Fruit fly (Drosophila melanogaster) whole organism, embryonic: ENCODE data around the gene CG12241.

Experiments used
- ATbp ChIP-seq: fragments of 200-800 bp; sonication (Bioruptor generic); optimal IDR thresholded peaks from 2 replicates; lab custom pipeline; 2017; ENCODE audit warnings: missing biosample characterization, mild to moderate bottlenecking, missing genetic modification characterization, missing genetic modification reagents
- CG10209 ChIP-seq: fragments of 200-800 bp; sonication (Bioruptor generic); optimal IDR thresholded peaks from 3 replicates; lab custom pipeline; 2017; ENCODE audit warnings: missing biosample characterization, mild to moderate bottlenecking, missing genetic modification characterization, missing genetic modification reagents
- CG1024 ChIP-seq: fragments of 200-800 bp; sonication (Bioruptor generic); IDR thresholded peaks from 2 replicates; pipeline ENCODE4 v1.3.6; 2022; ENCODE audit warnings: missing biosample characterization, missing genetic modification characterization
- CG11247 ChIP-seq: fragments of 200-800 bp; sonication (Bioruptor generic); IDR thresholded peaks from 2 replicates; pipeline ENCODE4 v1.3.6; 2022; ENCODE audit warnings: missing biosample characterization, missing genetic modification characterization
- CG11560 ChIP-seq: fragments of 200-800 bp; sonication (Bioruptor generic); IDR thresholded peaks from 3 replicates; pipeline ENCODE4 v1.3.6; 2022; ENCODE audit warnings: missing biosample characterization, missing genetic modification characterization
- CG12071 ChIP-seq: fragments of 200-800 bp; sonication (Bioruptor generic); optimal IDR thresholded peaks from 3 replicates; lab custom pipeline; 2018; ENCODE audit warnings: missing biosample characterization, mild to moderate bottlenecking, missing genetic modification characterization
- CG12104 ChIP-seq: fragments of 200-800 bp; sonication (Bioruptor generic); optimal IDR thresholded peaks from 3 replicates; lab custom pipeline; 2016; ENCODE audit warnings: missing biosample characterization, missing genetic modification characterization
- CG12236 ChIP-seq: fragments of 200-800 bp; sonication (Bioruptor generic); optimal IDR thresholded peaks from 2 replicates; lab custom pipeline; 2016; ENCODE audit warnings: missing biosample characterization, missing genetic modification characterization
- CG13287 ChIP-seq: fragments of 200-800 bp; sonication (Bioruptor generic); IDR thresholded peaks from 2 replicates; pipeline ENCODE4 v1.3.6; 2022; ENCODE audit warnings: missing biosample characterization, missing genetic modification characterization; ENCODE audit not compliant: partially characterized antibody
- CG14441 ChIP-seq: fragments of 200-800 bp; sonication (Bioruptor generic); IDR thresholded peaks from 2 replicates; pipeline ENCODE4 v1.3.6; 2022; ENCODE audit warnings: missing biosample characterization, missing genetic modification characterization
- CG2120 ChIP-seq: fragments of 200-800 bp; sonication (Bioruptor generic); optimal IDR thresholded peaks from 3 replicates; lab custom pipeline; 2016; ENCODE audit warnings: missing biosample characterization, missing genetic modification characterization
- CG31224 ChIP-seq: fragments of 200-800 bp; sonication (Bioruptor generic); IDR thresholded peaks from 2 replicates; pipeline ENCODE4 v1.3.6; 2022; ENCODE audit warnings: missing biosample characterization, missing genetic modification characterization
- CG32767 ChIP-seq: fragments of 200-800 bp; sonication (Bioruptor generic); IDR thresholded peaks from 2 replicates; pipeline ENCODE4 v1.3.6; 2022; ENCODE audit warnings: missing biosample characterization, missing genetic modification characterization
- CG33213 ChIP-seq: fragments of 200-800 bp; sonication (Bioruptor generic); optimal IDR thresholded peaks from 3 replicates; lab custom pipeline; 2016; ENCODE audit warnings: missing biosample characterization, missing genetic modification characterization
- CG34224 ChIP-seq: fragments of 200-800 bp; sonication (Bioruptor generic); IDR thresholded peaks from 3 replicates; pipeline ENCODE4 v1.3.6; 2022; ENCODE audit warnings: missing biosample characterization, missing genetic modification characterization; ENCODE audit not compliant: partially characterized antibody
- CG7556 ChIP-seq: fragments of 200-800 bp; sonication (Bioruptor generic); optimal IDR thresholded peaks from 2 replicates; lab custom pipeline; 2017; ENCODE audit warnings: missing biosample characterization, mild to moderate bottlenecking, missing genetic modification characterization
- CG8281 ChIP-seq: fragments of 200-800 bp; sonication (Bioruptor generic); optimal IDR thresholded peaks from 2 replicates; lab custom pipeline; 2018; ENCODE audit warnings: missing biosample characterization, mild to moderate bottlenecking, missing genetic modification characterization, moderate library complexity
- CG8359 ChIP-seq: fragments of 200-800 bp; sonication (Bioruptor generic); optimal IDR thresholded peaks from 2 replicates; lab custom pipeline; 2017; ENCODE audit warnings: missing biosample characterization, mild to moderate bottlenecking, missing genetic modification characterization, borderline replicate concordance
- Camta ChIP-seq: fragments of 200-800 bp; sonication (Bioruptor generic); optimal IDR thresholded peaks from 2 replicates; lab custom pipeline; 2016; ENCODE audit warnings: missing biosample characterization, missing genetic modification characterization
- Ets97D ChIP-seq: fragments of 200-800 bp; sonication (Bioruptor generic); optimal IDR thresholded peaks from 3 replicates; lab custom pipeline; 2016; ENCODE audit warnings: missing biosample characterization, missing genetic modification characterization
- Fer2 ChIP-seq: fragments of 200-800 bp; sonication (Bioruptor generic); optimal IDR thresholded peaks from 2 replicates; lab custom pipeline; 2018; ENCODE audit warnings: missing biosample characterization, mild to moderate bottlenecking, missing genetic modification characterization, moderate library complexity
- Gug ChIP-seq: fragments of 200-800 bp; sonication (Bioruptor generic); IDR thresholded peaks from 4 replicates; pipeline ENCODE4 v1.3.6; 2022; ENCODE audit warnings: missing biosample characterization, missing genetic modification characterization
- Hey ChIP-seq: fragments of 200-800 bp; sonication (Bioruptor generic); optimal IDR thresholded peaks from 3 replicates; lab custom pipeline; 2018; ENCODE audit warnings: missing biosample characterization, mild to moderate bottlenecking, missing genetic modification characterization
- Mad ChIP-seq: fragments of 200-800 bp; sonication (Bioruptor generic); optimal IDR thresholded peaks from 2 replicates; lab custom pipeline; 2016; ENCODE audit warnings: missing biosample characterization, missing genetic modification characterization
- Meics ChIP-seq: fragments of 200-800 bp; sonication (Bioruptor generic); optimal IDR thresholded peaks from 2 replicates; lab custom pipeline; 2017; ENCODE audit warnings: missing biosample characterization, mild to moderate bottlenecking, missing genetic modification characterization
- Oaz ChIP-seq: fragments of 200-800 bp; sonication (Bioruptor generic); IDR thresholded peaks from 2 replicates; pipeline ENCODE4 v1.3.6; 2022; ENCODE audit warnings: missing biosample characterization, missing genetic modification characterization
- Oli ChIP-seq: fragments of 200-800 bp; sonication (Bioruptor generic); optimal IDR thresholded peaks from 2 replicates; lab custom pipeline; 2018; ENCODE audit warnings: missing biosample characterization, mild to moderate bottlenecking, missing genetic modification characterization, moderate library complexity
- Ptx1 ChIP-seq: fragments of 200-800 bp; sonication (Bioruptor generic); IDR thresholded peaks from 2 replicates; pipeline ENCODE4 v1.3.6; 2022; ENCODE audit warnings: missing biosample characterization, missing genetic modification characterization
- Ssrp ChIP-seq: fragments of 200-800 bp; sonication (Bioruptor generic); optimal IDR thresholded peaks from 2 replicates; lab custom pipeline; 2018; ENCODE audit warnings: missing biosample characterization, mild to moderate bottlenecking, missing genetic modification characterization, moderate library complexity
- Tbp ChIP-seq: fragments of >200 bp; optimal IDR thresholded peaks from 2 replicates; lab custom pipeline; 2018; ENCODE audit warnings: missing biosample characterization, missing genetic modification characterization
- Trl ChIP-seq, 3 experiments: fragments of >200 bp in 2 of 3; fragments of 200-800 bp in 1 of 3; sonication (Bioruptor generic) in 1 of 3; optimal IDR thresholded peaks; 2 replicates in 1 of 3; 3 replicates in 2 of 3; lab custom pipeline; 2016 to 2017; ENCODE audit warnings: missing biosample characterization in 1 of 3, missing genetic modification characterization in 1 of 3
- ab ChIP-seq: fragments of 200-800 bp; sonication (Bioruptor generic); optimal IDR thresholded peaks from 2 replicates; lab custom pipeline; 2016; ENCODE audit warnings: missing biosample characterization, missing genetic modification characterization
- amos ChIP-seq: fragments of 200-800 bp; sonication (Bioruptor generic); IDR thresholded peaks from 2 replicates; pipeline ENCODE4 v1.3.6; 2022; ENCODE audit warnings: missing biosample characterization, missing genetic modification characterization; ENCODE audit not compliant: partially characterized antibody
- ap ChIP-seq: fragments of 200-800 bp; sonication (Bioruptor generic); IDR thresholded peaks from 2 replicates; pipeline ENCODE4 v1.3.6; 2022; ENCODE audit warnings: missing biosample characterization, missing genetic modification characterization
- da ChIP-seq: fragments of 200-800 bp; sonication (Bioruptor generic); optimal IDR thresholded peaks from 2 replicates; lab custom pipeline; 2016; ENCODE audit warnings: missing biosample characterization, missing genetic modification characterization
- dpn ChIP-seq, 2 experiments: fragments of 200-800 bp; sonication (Bioruptor generic); optimal IDR thresholded peaks; 3 replicates each; lab custom pipeline; 2016; ENCODE audit warnings: missing biosample characterization in 2 of 2, missing genetic modification characterization in 2 of 2
- emc ChIP-seq: fragments of 200-800 bp; sonication (Bioruptor generic); optimal IDR thresholded peaks from 2 replicates; lab custom pipeline; 2016; ENCODE audit warnings: missing biosample characterization, missing genetic modification characterization
- gcm ChIP-seq: fragments of 200-800 bp; sonication (Bioruptor generic); optimal IDR thresholded peaks from 2 replicates; lab custom pipeline; 2019; ENCODE audit warnings: missing biosample characterization, mild to moderate bottlenecking, missing genetic modification characterization, moderate library complexity
- gfzf ChIP-seq: fragments of 200-800 bp; sonication (Bioruptor generic); optimal IDR thresholded peaks from 2 replicates; lab custom pipeline; 2016; ENCODE audit warnings: missing biosample characterization, mild to moderate bottlenecking, missing genetic modification characterization, moderate library complexity
- insv ChIP-seq, 2 experiments: fragments of 200-800 bp; sonication (Bioruptor generic); optimal IDR thresholded peaks; 3 replicates each; lab custom pipeline; 2016 to 2018; ENCODE audit warnings: missing biosample characterization in 2 of 2, missing genetic modification characterization in 2 of 2
- nom ChIP-seq: fragments of 200-800 bp; sonication (Bioruptor generic); optimal IDR thresholded peaks from 2 replicates; lab custom pipeline; 2017; ENCODE audit warnings: missing biosample characterization, missing genetic modification characterization, mild to moderate bottlenecking, moderate library complexity, missing genetic modification reagents
- pb ChIP-seq: fragments of 200-800 bp; sonication (Bioruptor generic); optimal IDR thresholded peaks from 3 replicates; lab custom pipeline; 2016; ENCODE audit warnings: missing biosample characterization, missing genetic modification characterization
- prd ChIP-seq, 3 experiments: fragments of >200 bp in 2 of 3; fragments of 200-800 bp in 1 of 3; sonication (Bioruptor generic) in 1 of 3; optimal IDR thresholded peaks in 2 of 3; IDR thresholded peaks in 1 of 3; 2 replicates in 2 of 3; 3 replicates in 1 of 3; pipeline versions ENCODE4 v1.3.6 to Lab custom; 2017 to 2022; ENCODE audit warnings: missing biosample characterization in 1 of 3, missing genetic modification characterization in 1 of 3
- ro ChIP-seq: fragments of 200-800 bp; sonication (Bioruptor generic); IDR thresholded peaks from 2 replicates; pipeline ENCODE4 v1.3.6; 2022; ENCODE audit warnings: missing biosample characterization, missing genetic modification characterization
- toy ChIP-seq: fragments of 200-800 bp; sonication (Bioruptor generic); IDR thresholded peaks from 2 replicates; pipeline ENCODE4 v1.3.6; 2022; ENCODE audit warnings: missing biosample characterization, missing genetic modification characterization
- trem ChIP-seq: fragments of 200-800 bp; optimal IDR thresholded peaks from 3 replicates; lab custom pipeline; 2019; ENCODE audit warnings: missing biosample characterization, mild to moderate bottlenecking, missing genetic modification characterization, moderate library complexity
- ttk ChIP-seq: fragments of 200-800 bp; sonication (Bioruptor generic); IDR thresholded peaks from 2 replicates; pipeline ENCODE4 v2.1.2; 2022; ENCODE audit warnings: missing biosample characterization, missing genetic modification characterization
- wek ChIP-seq: fragments of 200-800 bp; sonication (Bioruptor generic); optimal IDR thresholded peaks from 3 replicates; lab custom pipeline; 2018; ENCODE audit warnings: missing biosample characterization, mild to moderate bottlenecking, missing genetic modification characterization, moderate library complexity

The CG12241 gene

DNA sequence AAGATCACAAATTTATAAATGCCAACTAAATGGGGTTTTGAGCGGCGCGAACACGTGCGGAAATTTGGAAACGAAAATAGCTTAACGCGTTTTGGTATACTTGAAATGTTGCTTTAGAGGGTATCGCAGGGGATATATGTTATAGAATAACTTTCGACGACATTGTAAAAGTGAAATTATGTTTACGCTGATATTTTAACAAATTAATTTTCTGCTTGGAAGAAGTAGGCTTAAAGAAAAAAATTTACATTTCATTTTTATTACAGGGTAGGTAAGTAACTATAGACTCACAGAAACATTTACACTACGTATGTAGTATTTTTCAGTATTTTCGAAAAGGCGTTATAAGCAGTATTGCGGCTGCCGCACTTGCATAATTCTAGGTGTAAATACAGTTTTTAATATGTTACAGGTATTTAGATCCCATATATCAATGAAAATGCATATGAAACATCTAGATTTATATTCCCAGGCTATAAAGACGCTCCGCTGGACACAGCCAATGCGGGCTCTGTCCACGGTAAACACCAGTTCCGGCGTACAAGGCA, 10.3 kb downstream of the CG12241 start, which contains the start of the genes Art3 and mRpS10 (continued):
- TF ChIP-seq CG10209 (GFP tag; lab: Kevin White, UChicago) (peak; percentile 100), Tbp (no peak), amos (GFP tag; lab: Robert Waterston, UW) (no peak), prd (optimal IDR thresholded peaks at IDR 0.05; lab: Kevin White, UChicago) (no peak), prd (GFP tag; IDR thresholded peaks at IDR 0.05; lab: Robert Waterston, UW) (peak; percentile 100), CG2120 (peak; percentile 100), CG12236 (GFP tag; lab: Kevin White, UChicago) (peak; percentile 100), gfzf (peak; percentile 89), trem (peak; percentile 98), CG33213 (GFP tag; lab: Kevin White, UChicago) (peak; percentile 100), emc (GFP tag; lab: Kevin White, UChicago) (peak; percentile 100), Hey (tag; lab: Kevin White, UChicago) (peak; percentile 99), insv (GFP tag; optimal IDR thresholded peaks at IDR 0.05; lab: Kevin White, UChicago) (peak; percentile 69 to 88), Trl (optimal IDR thresholded peaks at IDR 0.05; lab: Kevin White, UChicago) (no peak), Trl (GFP tag; optimal IDR thresholded peaks at IDR 0.05; lab: Kevin White, UChicago) (peak; percentile 100), ro (peak; percentile 100), CG34224 (peak; percentile 26; the same call in 1 of the 3 replicates), CG12071 (GFP tag; lab: Kevin White, UChicago) (peak; percentile 100), CG7556 (GFP tag; lab: Kevin White, UChicago) (peak; percentile 100), ttk (GFP tag; lab: Robert Waterston, UW) (peak; percentile 100), ap (peak; percentile 100), Ssrp (tag; lab: Kevin White, UChicago) (peak; percentile 100), Oaz (GFP tag; lab: Robert Waterston, UW) (peak; percentile 100), CG8359 (GFP tag; lab: Kevin White, UChicago) (peak; percentile 97), CG14441 (GFP tag; lab: Robert Waterston, UW) (peak; percentile 100), CG12104 (GFP tag; lab: Kevin White, UChicago) (peak; percentile 100), CG11247 (peak; percentile 100), Ptx1 (GFP tag; lab: Robert Waterston, UW) (peak; percentile 100), da (GFP tag; lab: Kevin White, UChicago) (peak; percentile 100), Mad (GFP tag; lab: Kevin White, UChicago) (peak; percentile 100), Oli (peak; percentile 100), Gug (peak; percentile 99), Meics (GFP tag; lab: Kevin White, UChicago) (peak; percentile 100), ab (GFP tag; lab: Kevin White, UChicago) (peak; percentile 98), CG8281 (tag; lab: Kevin White, UChicago) (peak; percentile 97), CG1024 (peak; percentile 99), CG13287 (GFP tag; lab: Robert Waterston, UW) (peak; percentile 45; the same call in 1 of the 2 replicates), CG32767 (peak; percentile 100), Camta (peak; percentile 100), gcm (GFP tag; lab: Kevin White, UChicago) (peak; percentile 100), Fer2 (tag; lab: Kevin White, UChicago) (peak; percentile 100), wek (peak; percentile 98), CG31224 (GFP tag; lab: Robert Waterston, UW) (peak; percentile 99), Ets97D (GFP tag; lab: Kevin White, UChicago) (peak; percentile 96), pb (peak; percentile 100), nom (GFP tag; lab: Kevin White, UChicago) (peak; percentile 99), ATbp (peak; percentile 99), CG11560 (tag; lab: Robert Waterston, UW) (peak; percentile 95), dpn (GFP tag; optimal IDR thresholded peaks at IDR 0.05; lab: Kevin White, UChicago) (peak; percentile 100), toy (peak; percentile 100)
